Worm (Caenorhabditis elegans) whole organism, young adult: ENCODE results near the gene R166.3.

Experiments
- B0336.3 ChIP-seq: fragments of 200-800 bp; sonication (Bioruptor generic); IDR thresholded peaks from 2 replicates; pipeline ENCODE4 v1.3.6; 2022; ENCODE audit warnings: missing genetic modification characterization, missing compliant biosample characterization
- F39B2.1 ChIP-seq: fragments of 200-800 bp; sonication (Bioruptor generic); IDR thresholded peaks from 2 replicates; pipeline ENCODE4 v1.3.6; 2022; ENCODE audit warnings: missing genetic modification reagents, missing genetic modification characterization, missing compliant biosample characterization
- F52B5.7 ChIP-seq: sonication (generic microtip); optimal IDR thresholded peaks from 2 replicates; lab custom pipeline; 2016; ENCODE audit warnings: mild to moderate bottlenecking, missing genetic modification characterization, missing compliant biosample characterization
- F57C9.4 ChIP-seq: sonication (generic microtip); optimal IDR thresholded peaks from 2 replicates; lab custom pipeline; 2017; ENCODE audit warnings: mild to moderate bottlenecking, missing genetic modification characterization, missing compliant biosample characterization
- K12H6.12 ChIP-seq: fragments of 200-800 bp; sonication (Bioruptor generic); optimal IDR thresholded peaks from 2 replicates; lab custom pipeline; 2018; ENCODE audit warnings: mild to moderate bottlenecking, missing genetic modification characterization, missing compliant biosample characterization
- T07F8.4 ChIP-seq: sonication (generic microtip); optimal IDR thresholded peaks from 2 replicates; lab custom pipeline; 2016; ENCODE audit warnings: mild to moderate bottlenecking, missing genetic modification characterization, moderate library complexity, missing compliant biosample characterization
- Y56A3A.18 ChIP-seq: fragments of 200-800 bp; sonication (Bioruptor generic); IDR thresholded peaks from 2 replicates; pipeline ENCODE4 v1.3.6; 2022; ENCODE audit warnings: missing genetic modification reagents, missing genetic modification characterization, missing compliant biosample characterization
- Y67H2A.10 ChIP-seq: fragments of 200-800 bp; sonication (Bioruptor generic); conservative IDR thresholded peaks from 2 replicates; pipeline ENCODE4 v1.3.6; 2022; ENCODE audit warnings: missing genetic modification reagents, missing genetic modification characterization, missing compliant biosample characterization
- Y79H2A.3 ChIP-seq: fragments of 200-800 bp; sonication (Bioruptor generic); conservative IDR thresholded peaks from 2 replicates; pipeline ENCODE4 v1.3.6; 2022; ENCODE audit warnings: missing genetic modification reagents, missing genetic modification characterization, missing compliant biosample characterization
- ZK185.1 ChIP-seq: sonication (generic microtip); optimal IDR thresholded peaks from 2 replicates; lab custom pipeline; 2016; ENCODE audit warnings: mild to moderate bottlenecking, missing genetic modification characterization, missing compliant biosample characterization; ENCODE audit not compliant: poor library complexity, severe bottlenecking
- ama-1 ChIP-seq, 3 experiments: fragments of 150-350 bp in 1 of 3; sonication (generic microtip) in 2 of 3; optimal IDR thresholded peaks; 2 replicates each; lab custom pipeline; 2014 to 2018; ENCODE audit warnings: missing biosample characterization in 2 of 3, missing genetic modification characterization in 2 of 3, missing genetic modification reagents in 2 of 3
- atf-7 ChIP-seq: sonication (generic microtip); optimal IDR thresholded peaks from 2 replicates; lab custom pipeline; 2017; ENCODE audit warnings: mild to moderate bottlenecking, missing genetic modification characterization, missing compliant biosample characterization
- bed-1 ChIP-seq: fragments of 200-800 bp; sonication (Bioruptor generic); IDR thresholded peaks from 2 replicates; pipeline ENCODE4 v1.3.6; 2022; ENCODE audit warnings: missing genetic modification reagents, missing genetic modification characterization, missing compliant biosample characterization
- chd-7 ChIP-seq: sonication (generic microtip); optimal IDR thresholded peaks from 2 replicates; lab custom pipeline; 2016; ENCODE audit warnings: mild to moderate bottlenecking, missing genetic modification characterization, moderate library complexity, missing compliant biosample characterization
- efl-1 ChIP-seq: fragments of 150-350 bp; optimal IDR thresholded peaks from 2 replicates; lab custom pipeline; 2014; ENCODE audit warnings: missing biosample characterization, missing genetic modification reagents, missing genetic modification characterization
- egl-44 ChIP-seq: fragments of 200-800 bp; sonication (Bioruptor generic); IDR thresholded peaks from 2 replicates; pipeline ENCODE4 v1.3.6; 2022; ENCODE audit warnings: missing genetic modification reagents, missing genetic modification characterization, missing compliant biosample characterization
- egrh-3 ChIP-seq: fragments of 200-800 bp; sonication (Bioruptor generic); IDR thresholded peaks from 2 replicates; pipeline ENCODE4 v1.3.6; 2022; ENCODE audit warnings: missing genetic modification reagents, missing genetic modification characterization, missing compliant biosample characterization
- ekl-4 ChIP-seq: fragments of 200-800 bp; sonication (Bioruptor generic); IDR thresholded peaks from 2 replicates; pipeline ENCODE4 v1.3.6; 2022; ENCODE audit warnings: missing genetic modification reagents, missing genetic modification characterization, missing compliant biosample characterization
- ets-4 ChIP-seq: fragments of 200-800 bp; sonication (Bioruptor generic); optimal IDR thresholded peaks from 2 replicates; lab custom pipeline; 2018; ENCODE audit warnings: mild to moderate bottlenecking, missing genetic modification characterization, missing compliant biosample characterization
- gei-17 ChIP-seq: fragments of 200-800 bp; sonication (Bioruptor generic); optimal IDR thresholded peaks from 2 replicates; lab custom pipeline; 2018; ENCODE audit warnings: mild to moderate bottlenecking, missing genetic modification characterization, missing compliant biosample characterization
- him-1 ChIP-seq: sonication (generic microtip); optimal IDR thresholded peaks from 2 replicates; lab custom pipeline; 2016; ENCODE audit warnings: missing genotype, missing genetic modification reagents, missing genetic modification characterization, missing compliant biosample characterization
- hmg-1.2 ChIP-seq: fragments of 200-800 bp; sonication (Bioruptor generic); IDR thresholded peaks from 2 replicates; pipeline ENCODE4 v1.3.6; 2022; ENCODE audit warnings: missing genetic modification reagents, missing genetic modification characterization, missing compliant biosample characterization
- hsf-1 ChIP-seq: fragments of 200-800 bp; sonication (Bioruptor generic); IDR thresholded peaks from 2 replicates; pipeline ENCODE4 v1.3.6; 2022; ENCODE audit warnings: missing genetic modification reagents, missing genetic modification characterization, missing compliant biosample characterization
- let-607 ChIP-seq, 2 experiments: fragments of 200-800 bp in 1 of 2; sonication (Bioruptor generic) in 1 of 2; sonication (generic microtip) in 1 of 2; optimal IDR thresholded peaks; 2 replicates each; lab custom pipeline; 2016 to 2018; ENCODE audit warnings: mild to moderate bottlenecking in 2 of 2, missing compliant biosample characterization in 2 of 2, missing genetic modification characterization in 2 of 2, moderate library complexity in 2 of 2, missing genotype in 1 of 2
- lin-26 ChIP-seq: fragments of 200-800 bp; sonication (Bioruptor generic); IDR thresholded peaks from 2 replicates; pipeline ENCODE4 v1.3.6; 2022; ENCODE audit warnings: missing genetic modification reagents, missing genetic modification characterization, missing compliant biosample characterization
- lin-35 ChIP-seq, 3 experiments: fragments of 150-350 bp in 2 of 3; sonication (generic microtip) in 1 of 3; optimal IDR thresholded peaks; 2 replicates each; lab custom pipeline; 2014 to 2018; ENCODE audit warnings: missing biosample characterization in 3 of 3, missing genetic modification characterization in 3 of 3, missing genetic modification reagents in 3 of 3
- lin-40 ChIP-seq: sonication (generic microtip); optimal IDR thresholded peaks from 2 replicates; lab custom pipeline; 2016; ENCODE audit warnings: missing genetic modification characterization, mild to moderate bottlenecking, missing compliant biosample characterization, missing genotype, missing genetic modification reagents
- lin-54 ChIP-seq: fragments of 200-800 bp; sonication (Bioruptor generic); optimal IDR thresholded peaks from 2 replicates; lab custom pipeline; 2018; ENCODE audit warnings: mild to moderate bottlenecking, missing genetic modification characterization, missing compliant biosample characterization
- madf-10 ChIP-seq: sonication (generic microtip); optimal IDR thresholded peaks from 2 replicates; lab custom pipeline; 2016; ENCODE audit warnings: mild to moderate bottlenecking, missing genetic modification characterization, missing compliant biosample characterization
- nfyb-1 ChIP-seq: fragments of 200-800 bp; sonication (Bioruptor generic); IDR thresholded peaks from 2 replicates; pipeline ENCODE4 v1.3.6; 2022; ENCODE audit warnings: missing genetic modification reagents, missing genetic modification characterization, missing compliant biosample characterization
- nhr-179 ChIP-seq: sonication (generic microtip); optimal IDR thresholded peaks from 2 replicates; lab custom pipeline; 2016; ENCODE audit warnings: mild to moderate bottlenecking, missing genetic modification characterization, missing compliant biosample characterization
- nhr-80 ChIP-seq: sonication (generic microtip); optimal IDR thresholded peaks from 2 replicates; lab custom pipeline; 2016; ENCODE audit warnings: missing genetic modification characterization, missing compliant biosample characterization
- rcor-1 ChIP-seq: fragments of 200-800 bp; sonication (Bioruptor generic); IDR thresholded peaks from 2 replicates; pipeline ENCODE4 v1.3.6; 2022; ENCODE audit warnings: missing genetic modification reagents, missing genetic modification characterization, missing compliant biosample characterization
- snpc-1.1 ChIP-seq: sonication (generic microtip); optimal IDR thresholded peaks from 2 replicates; lab custom pipeline; 2017; ENCODE audit warnings: missing genetic modification characterization, mild to moderate bottlenecking, missing compliant biosample characterization, antibody characterized with exemption, moderate library complexity, missing genotype, missing genetic modification reagents; ENCODE audit not compliant: insufficient read depth
- tbp1 ChIP-seq: fragments of 200-800 bp; sonication (Bioruptor generic); optimal IDR thresholded peaks from 2 replicates; lab custom pipeline; 2018; ENCODE audit warnings: mild to moderate bottlenecking, missing genetic modification characterization, missing compliant biosample characterization
- tlf-1 ChIP-seq: fragments of 200-800 bp; sonication (Bioruptor generic); optimal IDR thresholded peaks from 2 replicates; lab custom pipeline; 2018; ENCODE audit warnings: mild to moderate bottlenecking, missing genetic modification characterization, missing compliant biosample characterization
- unc-62 ChIP-seq: fragments of 150-350 bp; optimal IDR thresholded peaks from 2 replicates; lab custom pipeline; 2014; ENCODE audit warnings: missing biosample characterization, missing genetic modification reagents, missing genetic modification characterization
- xnd-1 ChIP-seq: sonication (generic microtip); optimal IDR thresholded peaks from 2 replicates; lab custom pipeline; 2016; ENCODE audit warnings: missing genotype, missing genetic modification reagents, missing genetic modification characterization, missing compliant biosample characterization
- zfh-2 ChIP-seq: fragments of 200-800 bp; sonication (Bioruptor generic); conservative IDR thresholded peaks from 2 replicates; pipeline ENCODE4 v1.3.6; 2022; ENCODE audit warnings: missing genetic modification reagents, missing genetic modification characterization, missing compliant biosample characterization
- ztf-22 ChIP-seq: fragments of 200-800 bp; sonication (Bioruptor generic); optimal IDR thresholded peaks from 2 replicates; lab custom pipeline; 2018; ENCODE audit warnings: mild to moderate bottlenecking, missing genetic modification characterization, moderate library complexity, missing compliant biosample characterization
- ztf-3 ChIP-seq: fragments of 200-800 bp; sonication (Bioruptor generic); optimal IDR thresholded peaks from 2 replicates; lab custom pipeline; 2018; ENCODE audit warnings: mild to moderate bottlenecking, missing genetic modification characterization, missing compliant biosample characterization
- ztf-6 ChIP-seq: fragments of 200-800 bp; sonication (Bioruptor generic); IDR thresholded peaks from 2 replicates; pipeline ENCODE4 v1.3.6; 2022; ENCODE audit warnings: missing genetic modification reagents, missing genetic modification characterization, missing compliant biosample characterization

The R166.3 gene

ce11 chrII:10557206-10557574 is 18.1 kb upstream of the R166.3 start:
- TF ChIP-seq lin-40 (tag; lab: Kevin White, UChicago) = peak; percentile 25
- TF ChIP-seq nfyb-1 = 0 out of 2 replicates have a peak, but pooled peaks have one; percentile 6
- 0 out of 2 replicates have a peak, but pooled peaks have one; percentile 15 for TF ChIP-seq rcor-1
- TF ChIP-seq ztf-22 = no peak
- TF ChIP-seq nhr-80 (tag; lab: Kevin White, UChicago) = peak; percentile 22
- TF ChIP-seq egl-44 (GFP tag; lab: Robert Waterston, UW) = 0 out of 2 replicates have a peak, but pooled peaks have one; percentile 48

DNA sequence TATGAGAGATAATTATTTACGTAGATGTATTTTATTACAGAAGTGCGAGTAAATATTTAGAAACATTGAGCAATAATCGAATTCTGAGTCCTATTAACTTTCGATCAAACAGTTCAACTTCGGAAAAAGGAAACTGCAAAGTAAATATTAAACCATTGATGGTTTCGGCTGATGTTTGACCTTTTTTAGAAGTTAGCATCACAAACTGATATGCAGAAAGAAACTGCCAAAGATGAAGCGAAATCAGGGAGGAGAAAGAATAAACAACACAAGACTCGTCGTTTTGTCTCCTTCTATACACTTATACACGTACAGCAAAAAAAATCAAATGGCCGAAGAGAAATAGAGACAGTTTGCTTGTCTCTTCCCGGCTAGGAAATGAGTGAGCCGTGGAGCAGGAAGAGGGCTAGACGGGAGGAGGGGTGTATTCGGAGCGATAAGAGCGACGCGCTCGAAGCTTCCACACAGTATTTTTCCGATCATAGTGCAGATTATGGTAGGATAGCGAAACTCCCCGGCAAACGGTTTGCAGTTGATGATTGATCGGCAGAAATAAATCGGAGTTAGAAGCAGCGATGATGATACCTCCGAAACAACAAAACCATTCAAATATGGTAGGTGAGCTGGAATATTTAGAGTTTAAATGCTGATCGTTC is 17.5 kb upstream of the R166.3 start:
- TF ChIP-seq ZK185.1 (tag; lab: Kevin White, UChicago) (no peak), unc-62 (GFP tag; lab: Kevin White, UChicago) (no peak), zfh-2 (GFP tag; lab: Robert Waterston, UW) (peak; percentile 59; the same call in 1 of the 2 replicates), hsf-1 (GFP tag; lab: Robert Waterston, UW) (0 out of 2 replicates have a peak, but pooled peaks have one; percentile 54), bed-1 (GFP tag; lab: Robert Waterston, UW) (0 out of 2 replicates have a peak, but pooled peaks have one; percentile 41), ets-4 (GFP tag; lab: Kevin White, UChicago) (peak; percentile 38), B0336.3 (peak; percentile 39; the same call in 1 of the 2 replicates), F39B2.1 (GFP tag; lab: Robert Waterston, UW) (no peak), T07F8.4 (tag; lab: Kevin White, UChicago) (no peak), egl-44 (GFP tag; lab: Robert Waterston, UW) (0 out of 2 replicates have a peak, but pooled peaks have one; percentile 11), atf-7 (no peak), snpc-1.1 (tag; lab: Kevin White, UChicago) (no peak), gei-17 (GFP tag; lab: Kevin White, UChicago) (no peak), egrh-3 (GFP tag; lab: Robert Waterston, UW) (no peak), let-607 (tag; optimal IDR thresholded peaks at IDR 0.05; lab: Kevin White, UChicago) (peak; percentile 18 to 50), nhr-80 (tag; lab: Kevin White, UChicago) (peak; percentile 74), K12H6.12 (no peak), ama-1 (optimal IDR thresholded peaks at IDR 0.05; lab: Kevin White, UChicago) (peak; percentile 87), ama-1 (GFP tag; optimal IDR thresholded peaks at IDR 0.05; lab: Kevin White, UChicago) (no peak), chd-7 (peak; percentile 14), lin-26 (no peak)

DNA sequence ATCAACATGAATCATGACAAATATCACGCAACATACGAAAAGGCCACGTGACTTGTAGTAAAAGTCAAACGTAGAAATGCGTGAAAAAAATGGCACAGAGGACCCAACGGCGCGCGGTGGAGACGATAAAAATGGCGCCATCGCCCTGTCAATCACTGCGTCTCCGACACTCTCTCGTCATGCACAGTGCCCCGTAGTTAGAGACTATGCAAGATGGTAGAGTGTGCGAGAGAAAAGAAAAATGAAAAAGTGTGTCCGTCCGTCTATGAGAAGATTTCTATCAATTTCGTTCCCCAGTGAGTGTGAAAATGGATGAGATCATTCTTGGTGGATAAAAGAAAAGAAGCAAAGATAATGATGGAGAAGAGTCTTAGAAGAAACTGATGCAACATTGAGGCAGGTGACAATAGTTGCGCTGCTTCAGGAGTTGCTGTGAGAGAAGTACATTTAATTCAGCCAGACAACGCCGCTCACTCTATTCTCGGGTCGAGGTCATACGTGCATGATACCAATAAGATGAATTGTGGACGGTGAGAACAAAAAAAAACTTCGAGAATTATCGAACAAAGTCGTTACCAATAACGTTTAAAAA is 16.4 kb upstream of the R166.3 start:
- TF ChIP-seq zfh-2 (GFP tag; lab: Robert Waterston, UW) (peak; percentile 66), ztf-3 (GFP tag; lab: Kevin White, UChicago) (peak; percentile 65), hsf-1 (GFP tag; lab: Robert Waterston, UW) (peak; percentile 64), madf-10 (tag; lab: Kevin White, UChicago) (no peak), Y79H2A.3 (GFP tag; lab: Robert Waterston, UW) (no peak), efl-1 (GFP tag; lab: Kevin White, UChicago) (no peak), nfyb-1 (peak; percentile 67; the same call in 1 of the 2 replicates), him-1 (no peak), ZK185.1 (tag; lab: Kevin White, UChicago) (no peak), tbp1 (peak; percentile 55), Y67H2A.10 (GFP tag; lab: Robert Waterston, UW) (no peak), gei-17 (GFP tag; lab: Kevin White, UChicago) (peak; percentile 15), ztf-6 (GFP tag; lab: Robert Waterston, UW) (no peak), F57C9.4 (no peak), ekl-4 (GFP tag; lab: Robert Waterston, UW) (peak; percentile 35; the same call in 1 of the 2 replicates), tlf-1 (GFP tag; lab: Kevin White, UChicago) (peak; percentile 59), lin-54 (GFP tag; lab: Kevin White, UChicago) (peak; percentile 7), Y56A3A.18 (GFP tag; lab: Robert Waterston, UW) (0 out of 2 replicates have a peak, but pooled peaks have one; percentile 9), lin-26 (0 out of 2 replicates have a peak, but pooled peaks have one; percentile 37), nhr-179 (tag; lab: Kevin White, UChicago) (no peak), lin-35 (GFP tag; optimal IDR thresholded peaks at IDR 0.05; lab: Kevin White, UChicago) (no peak), F52B5.7 (tag; lab: Kevin White, UChicago) (no peak), xnd-1 (tag; lab: Kevin White, UChicago) (no peak), hmg-1.2 (GFP tag; lab: Robert Waterston, UW) (peak; percentile 52; the same call in 1 of the 2 replicates)
